Fruit fly (Drosophila melanogaster): ENCODE results near the gene cdi.

cdi gene

DNA sequence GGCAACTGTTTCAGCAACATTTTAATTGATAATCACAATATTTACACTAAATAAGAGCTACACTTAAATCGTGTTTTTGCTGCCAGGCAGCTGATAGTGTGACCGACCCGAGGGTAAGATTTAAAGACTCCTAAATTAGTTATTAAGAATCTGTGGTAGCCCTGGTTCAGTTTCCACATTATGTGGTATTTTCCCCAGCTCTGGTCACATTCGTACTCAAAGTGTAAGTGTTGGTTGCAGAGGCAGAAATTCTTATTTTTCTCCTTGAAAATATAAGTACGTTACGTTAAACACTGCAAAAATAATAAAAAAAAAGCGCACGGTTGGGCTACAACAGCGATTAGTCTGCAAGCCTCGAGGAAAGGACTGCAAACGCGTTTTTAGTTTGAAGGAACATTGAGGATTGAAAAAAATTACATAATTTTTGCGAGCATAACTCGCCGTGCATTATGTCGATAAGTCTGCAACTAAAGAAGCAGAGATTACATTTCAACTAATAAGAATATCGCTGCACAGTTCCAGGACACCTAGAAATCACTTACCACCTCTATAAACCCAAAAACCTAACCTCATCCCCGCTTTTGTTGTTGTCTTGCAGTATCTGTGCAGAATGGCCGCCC, 839 bp upstream of the cdi start, which contains the start of the genes mRpL55 and ATPsynD:
Gene mRpL55, minus strand, starts transcription at position 107 of the 620 bp plus-strand sequence.
Gene ATPsynD, plus strand, starts transcription at position 202 of the 620 bp plus-strand sequence.
- TF ChIP-seq ey (GFP tag; optimal IDR thresholded peaks at IDR 0.05): no peak
- TF ChIP-seq Myc (optimal IDR thresholded peaks at IDR 0.05): peak; percentile 8
- peak; percentile 8 for TF ChIP-seq HLH106 (tag; optimal IDR thresholded peaks at IDR 0.05)
- TF ChIP-seq Hnf4 (GFP tag; optimal IDR thresholded peaks at IDR 0.05): peak; percentile 19
- TF ChIP-seq br (GFP tag; optimal IDR thresholded peaks at IDR 0.05): no peak
- TF ChIP-seq Rel (GFP tag; optimal IDR thresholded peaks at IDR 0.05): no peak
- peak; percentile 25 for TF ChIP-seq Rel (tag; optimal IDR thresholded peaks at IDR 0.05)
- TF ChIP-seq h (GFP tag; optimal IDR thresholded peaks at IDR 0.05): peak; percentile 10
- peak; percentile 14 for TF ChIP-seq Dif (GFP tag; optimal IDR thresholded peaks at IDR 0.05; ENCODE audit: partially characterized antibody)
- peak; percentile 28 for TF ChIP-seq rgr (GFP tag; optimal IDR thresholded peaks at IDR 0.05)

DNA sequence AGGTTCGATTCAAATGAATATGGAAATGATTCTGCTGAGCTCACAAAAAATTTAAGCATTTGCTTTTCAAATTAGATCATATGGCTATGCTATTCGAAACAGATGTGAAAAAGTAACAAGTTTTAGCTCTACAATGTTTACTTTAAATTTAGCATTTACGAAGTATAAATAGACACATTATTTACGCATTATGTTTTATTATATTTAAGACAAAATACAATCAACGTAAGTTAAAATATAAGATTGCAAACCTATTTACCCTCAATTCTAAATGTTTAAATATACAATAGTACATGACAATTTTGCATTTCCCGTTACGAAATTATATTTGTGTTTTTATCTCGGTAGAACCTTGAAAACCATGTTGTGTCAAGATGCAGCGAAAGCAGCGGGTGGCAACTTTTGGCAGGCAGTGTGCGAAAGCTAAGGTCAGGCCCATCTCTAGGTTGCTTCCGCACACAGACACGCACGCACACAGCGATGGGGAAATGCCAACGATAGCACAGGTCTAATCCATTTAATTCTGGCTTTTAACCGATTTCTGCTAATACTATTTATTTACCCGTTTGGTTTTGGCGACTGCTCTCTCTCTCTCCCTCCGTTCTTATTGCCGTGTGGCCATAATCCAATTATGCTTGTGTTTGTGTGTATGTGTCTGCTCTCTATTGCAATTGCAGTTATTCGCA, 800 bp downstream of the cdi start:
- no peak for TF ChIP-seq Dfd (GFP tag; optimal IDR thresholded peaks at IDR 0.05)
- TF ChIP-seq psq (GFP tag; optimal IDR thresholded peaks at IDR 0.05): peak; percentile 13
- TF ChIP-seq foxo (GFP tag; optimal IDR thresholded peaks at IDR 0.05): peak in 1 of 2 experiments; percentile 41
- TF ChIP-seq Hnf4 (GFP tag; optimal IDR thresholded peaks at IDR 0.05): peak; percentile 3
- no peak for TF ChIP-seq sv (GFP tag; optimal IDR thresholded peaks at IDR 0.05)
- TF ChIP-seq h (GFP tag; optimal IDR thresholded peaks at IDR 0.05): peak; percentile 8
- TF ChIP-seq ey (GFP tag; optimal IDR thresholded peaks at IDR 0.05): peak; percentile 26
- no peak for TF ChIP-seq dsf (GFP tag; optimal IDR thresholded peaks at IDR 0.05; ENCODE audit: borderline replicate concordance)
- TF ChIP-seq tai (GFP tag; optimal IDR thresholded peaks at IDR 0.05): peak; percentile 37
- TF ChIP-seq fru (GFP tag; optimal IDR thresholded peaks at IDR 0.05): peak; percentile 29
- no peak for TF ChIP-seq lola (GFP tag; optimal IDR thresholded peaks at IDR 0.05)
- TF ChIP-seq rgr (GFP tag; optimal IDR thresholded peaks at IDR 0.05): peak; percentile 25
- TF ChIP-seq br (GFP tag; optimal IDR thresholded peaks at IDR 0.05): peak; percentile 16
- TF ChIP-seq Myc (optimal IDR thresholded peaks at IDR 0.05): no peak

DNA sequence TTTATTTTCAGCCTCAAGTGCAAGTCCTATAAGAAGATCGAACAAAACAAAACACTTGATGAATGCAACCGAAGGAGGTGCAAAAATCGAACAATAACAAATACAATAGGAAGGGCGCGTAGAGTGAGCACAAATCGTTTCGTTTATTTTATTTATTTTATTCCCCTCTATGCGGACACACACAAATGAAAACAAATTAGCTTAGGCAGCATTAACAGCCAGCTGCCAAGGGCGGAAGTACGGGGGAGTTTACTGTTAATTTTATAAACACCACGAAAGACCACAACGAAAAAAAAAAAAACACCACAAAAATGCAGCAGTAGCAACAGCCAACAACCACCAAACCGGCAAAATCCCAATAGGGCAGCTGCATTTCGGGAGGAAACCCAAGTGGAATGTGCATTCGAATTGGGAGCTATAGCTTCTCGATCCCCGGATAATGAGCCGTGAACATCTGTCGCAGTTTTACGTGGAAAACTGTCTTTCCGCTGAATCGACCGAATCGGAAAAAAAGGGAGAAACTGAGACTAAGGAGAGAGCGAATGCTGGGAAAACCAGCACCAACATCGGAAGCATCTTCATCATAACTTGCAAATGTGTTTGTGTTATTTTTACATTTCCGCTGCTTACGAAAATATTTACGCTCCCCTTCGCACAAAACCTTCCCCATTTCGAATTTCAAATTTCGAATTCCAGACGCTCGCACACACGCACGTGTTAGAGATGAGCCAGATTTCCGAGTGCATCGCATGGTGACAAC, 1.5 kb downstream of the cdi start:
- TF ChIP-seq dl (GFP tag; optimal IDR thresholded peaks at IDR 0.05; ENCODE audit: insufficient read depth in 1 of 2, partially characterized antibody in 2 of 2) (no peak), lola (GFP tag; optimal IDR thresholded peaks at IDR 0.05) (no peak), Myc (optimal IDR thresholded peaks at IDR 0.05) (no peak), Vsx2 (GFP tag; optimal IDR thresholded peaks at IDR 0.05; ENCODE audit: partially characterized antibody) (no peak), tai (GFP tag; optimal IDR thresholded peaks at IDR 0.05) (no peak), usp (GFP tag; optimal IDR thresholded peaks at IDR 0.05) (no peak), Rel (GFP tag; optimal IDR thresholded peaks at IDR 0.05) (no peak), Rel (tag; optimal IDR thresholded peaks at IDR 0.05) (no peak), CG9705 (GFP tag; optimal IDR thresholded peaks at IDR 0.05) (no peak), CrebA (GFP tag; optimal IDR thresholded peaks at IDR 0.05; ENCODE audit: borderline replicate concordance) (no peak), dsf (GFP tag; optimal IDR thresholded peaks at IDR 0.05; ENCODE audit: borderline replicate concordance) (no peak), pan (optimal IDR thresholded peaks at IDR 0.05) (no peak), Hr78 (GFP tag; optimal IDR thresholded peaks at IDR 0.05) (no peak), br (GFP tag; optimal IDR thresholded peaks at IDR 0.05) (no peak), Hnf4 (GFP tag; optimal IDR thresholded peaks at IDR 0.05) (no peak), rgr (GFP tag; optimal IDR thresholded peaks at IDR 0.05) (no peak), Mio (GFP tag; optimal IDR thresholded peaks at IDR 0.05) (no peak), ey (GFP tag; optimal IDR thresholded peaks at IDR 0.05) (no peak), Jra (GFP tag; optimal IDR thresholded peaks at IDR 0.05) (no peak), fru (GFP tag; optimal IDR thresholded peaks at IDR 0.05) (no peak), Dif (GFP tag; optimal IDR thresholded peaks at IDR 0.05; ENCODE audit: partially characterized antibody) (no peak)

DNA sequence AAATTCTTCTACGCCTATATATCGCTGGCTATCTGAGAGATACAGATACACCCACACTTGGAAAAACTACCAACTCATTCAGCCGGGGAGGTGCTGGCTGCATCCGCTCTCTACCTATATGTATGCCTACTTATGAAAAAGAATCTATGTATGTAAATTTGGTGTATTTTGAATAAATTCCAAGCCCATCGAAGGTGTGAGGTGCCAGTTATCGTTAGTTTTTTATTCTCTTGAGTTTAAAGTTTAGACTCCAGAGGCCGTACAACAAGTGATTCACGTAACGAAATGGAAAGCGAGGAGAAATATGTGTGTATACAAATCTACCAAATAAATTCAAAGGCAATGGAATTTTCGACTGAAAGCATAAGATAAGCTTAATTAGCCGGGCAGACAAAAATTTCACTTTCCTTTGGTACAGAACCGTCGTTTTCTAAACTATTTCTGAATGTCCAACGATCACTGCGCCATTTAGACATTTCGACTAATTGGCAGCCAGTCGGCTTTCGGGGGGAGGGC, 2.3 kb downstream of the cdi start:
- TF ChIP-seq Dif (GFP tag; optimal IDR thresholded peaks at IDR 0.05; ENCODE audit: partially characterized antibody): no peak
- no peak for TF ChIP-seq woc (GFP tag; optimal IDR thresholded peaks at IDR 0.05)
- no peak for TF ChIP-seq OdsH (GFP tag; optimal IDR thresholded peaks at IDR 0.05)
- TF ChIP-seq rgr (GFP tag; optimal IDR thresholded peaks at IDR 0.05): no peak
- TF ChIP-seq CG32264 (GFP tag; optimal IDR thresholded peaks at IDR 0.05): no peak
- TF ChIP-seq ey (GFP tag; optimal IDR thresholded peaks at IDR 0.05): no peak
- TF ChIP-seq Vsx2 (GFP tag; optimal IDR thresholded peaks at IDR 0.05; ENCODE audit: partially characterized antibody): no peak
- no peak for TF ChIP-seq sage (GFP tag; optimal IDR thresholded peaks at IDR 0.05)
- TF ChIP-seq Jra (GFP tag; optimal IDR thresholded peaks at IDR 0.05): no peak
- TF ChIP-seq sv (GFP tag; optimal IDR thresholded peaks at IDR 0.05): no peak
- TF ChIP-seq Hnf4 (GFP tag; optimal IDR thresholded peaks at IDR 0.05): no peak
- no peak for TF ChIP-seq Hr83 (GFP tag; optimal IDR thresholded peaks at IDR 0.05; ENCODE audit: poor library complexity, severe bottlenecking)
- no peak for TF ChIP-seq foxo (GFP tag; optimal IDR thresholded peaks at IDR 0.05)
